Worm (Caenorhabditis elegans) whole organism, L4 larva: ENCODE measurements around the gene exc-7.

ENCODE experiments used
- F10B5.3 ChIP-seq: sonication (generic microtip); optimal IDR thresholded peaks from 2 replicates; lab custom pipeline; 2016; ENCODE audit warnings: mild to moderate bottlenecking, missing genetic modification characterization, missing compliant biosample characterization
- F26F4.8 ChIP-seq: fragments of 200-800 bp; sonication (Bioruptor generic); conservative IDR thresholded peaks from 2 replicates; pipeline ENCODE4 v1.3.6; 2022; ENCODE audit warnings: missing genetic modification characterization, missing compliant biosample characterization
- F44E2.7 ChIP-seq: fragments of 200-800 bp; sonication (Bioruptor generic); IDR thresholded peaks from 2 replicates; pipeline ENCODE4 v2.1.2; 2022; ENCODE audit warnings: missing genetic modification characterization, missing compliant biosample characterization
- Y48G9A.11 ChIP-seq: fragments of 200-800 bp; sonication (Bioruptor generic); IDR thresholded peaks from 2 replicates; pipeline ENCODE4 v1.3.6; 2022; ENCODE audit warnings: missing genetic modification reagents, missing genetic modification characterization, missing compliant biosample characterization
- Y5F2A.4 ChIP-seq: fragments of 200-800 bp; sonication (Bioruptor generic); optimal IDR thresholded peaks from 2 replicates; lab custom pipeline; 2018; ENCODE audit warnings: mild to moderate bottlenecking, missing genetic modification characterization, missing compliant biosample characterization
- aha-1 ChIP-seq: fragments of 150-350 bp; peaks from one replicate; lab custom pipeline; 2014; ENCODE audit warnings: missing biosample characterization, missing genetic modification characterization
- aly-2 ChIP-seq: sonication (generic microtip); optimal IDR thresholded peaks from 2 replicates; lab custom pipeline; 2018; ENCODE audit warnings: missing biosample characterization, missing genetic modification characterization
- ceh-20 ChIP-seq: fragments of 200-800 bp; sonication (Bioruptor generic); IDR thresholded peaks from 2 replicates; pipeline ENCODE4 v1.3.6; 2022; ENCODE audit warnings: missing genetic modification reagents, missing genetic modification characterization, missing compliant biosample characterization
- ceh-82 ChIP-seq: sonication (generic microtip); optimal IDR thresholded peaks from 2 replicates; lab custom pipeline; 2017; ENCODE audit warnings: missing biosample characterization, missing genetic modification characterization
- cey-2 ChIP-seq: sonication (generic microtip); optimal IDR thresholded peaks from 3 replicates; lab custom pipeline; 2017; ENCODE audit warnings: missing genetic modification characterization, mild to moderate bottlenecking, missing compliant biosample characterization, antibody characterized with exemption, borderline replicate concordance; ENCODE audit not compliant: insufficient read depth
- daf-16 ChIP-seq, 3 experiments: sonication (generic microtip); optimal IDR thresholded peaks; 2 replicates each; lab custom pipeline; 2016 to 2017; ENCODE audit warnings: missing genetic modification characterization in 3 of 3, missing genetic modification reagents in 3 of 3, mild to moderate bottlenecking in 2 of 3, missing compliant biosample characterization in 2 of 3, missing biosample characterization in 1 of 3, moderate library complexity in 1 of 3
- daf-19 ChIP-seq: fragments of 200-800 bp; sonication (Bioruptor generic); conservative IDR thresholded peaks from 2 replicates; pipeline ENCODE4 v1.3.6; 2022; ENCODE audit warnings: missing genetic modification characterization, missing compliant biosample characterization
- dpl-1 ChIP-seq: fragments of 150-350 bp; optimal IDR thresholded peaks from 2 replicates; lab custom pipeline; 2014; ENCODE audit warnings: missing biosample characterization, missing genetic modification reagents, missing genetic modification characterization
- duxl-1 ChIP-seq: sonication (generic microtip); optimal IDR thresholded peaks from 2 replicates; lab custom pipeline; 2016; ENCODE audit warnings: mild to moderate bottlenecking, missing genetic modification characterization, moderate library complexity, missing compliant biosample characterization; ENCODE audit not compliant: poor library complexity
- dve-1 ChIP-seq: sonication (generic microtip); optimal IDR thresholded peaks from 2 replicates; lab custom pipeline; 2017; ENCODE audit warnings: antibody characterized with exemption, mild to moderate bottlenecking, missing genetic modification characterization, missing compliant biosample characterization; ENCODE audit not compliant: insufficient read depth
- egl-43 ChIP-seq: fragments of 200-800 bp; sonication (Bioruptor generic); IDR thresholded peaks from 2 replicates; pipeline ENCODE4 v1.3.6; 2022; ENCODE audit warnings: missing genetic modification reagents, missing genetic modification characterization, missing compliant biosample characterization
- hlh-11 ChIP-seq: fragments of 200-800 bp; sonication (Bioruptor generic); optimal IDR thresholded peaks from 2 replicates; lab custom pipeline; 2018; ENCODE audit warnings: mild to moderate bottlenecking, missing genetic modification characterization, missing compliant biosample characterization
- lim-7 ChIP-seq: fragments of 200-800 bp; sonication (Bioruptor generic); IDR thresholded peaks from 2 replicates; pipeline ENCODE4 v1.3.6; 2022; ENCODE audit warnings: missing genetic modification characterization, missing compliant biosample characterization
- lir-3 ChIP-seq: sonication (generic microtip); optimal IDR thresholded peaks from 2 replicates; lab custom pipeline; 2016; ENCODE audit warnings: mild to moderate bottlenecking, missing genetic modification characterization, missing compliant biosample characterization
- mdt-29 ChIP-seq: fragments of 200-800 bp; sonication (Bioruptor generic); IDR thresholded peaks from 2 replicates; pipeline ENCODE4 v1.3.6; 2022; ENCODE audit warnings: missing genetic modification reagents, missing genetic modification characterization, missing compliant biosample characterization
- mep-1 ChIP-seq: fragments of 150-350 bp; sonication (generic microtip); optimal IDR thresholded peaks from 3 replicates; lab custom pipeline; 2014; ENCODE audit warnings: missing biosample characterization, missing genetic modification characterization
- nhr-10 ChIP-seq: fragments of 150-350 bp; optimal IDR thresholded peaks from 2 replicates; lab custom pipeline; 2014; ENCODE audit warnings: missing biosample characterization, missing genetic modification characterization
- nhr-111 ChIP-seq: fragments of 200-800 bp; sonication (Bioruptor generic); optimal IDR thresholded peaks from 2 replicates; lab custom pipeline; 2018; ENCODE audit warnings: mild to moderate bottlenecking, missing genetic modification characterization, missing compliant biosample characterization
- nhr-25 ChIP-seq: sonication (generic microtip); optimal IDR thresholded peaks from 2 replicates; lab custom pipeline; 2017; ENCODE audit warnings: missing genetic modification characterization, mild to moderate bottlenecking, missing compliant biosample characterization, antibody characterized with exemption, moderate library complexity, borderline replicate concordance; ENCODE audit not compliant: insufficient read depth
- nhr-28 ChIP-seq: fragments of 150-350 bp; optimal IDR thresholded peaks from 2 replicates; lab custom pipeline; 2014; ENCODE audit warnings: missing biosample characterization, missing genetic modification characterization
- nhr-42 ChIP-seq: fragments of 200-800 bp; sonication (Bioruptor generic); IDR thresholded peaks from 2 replicates; pipeline ENCODE4 v1.3.6; 2022; ENCODE audit warnings: missing genetic modification characterization, missing compliant biosample characterization
- nhr-6 ChIP-seq: fragments of 150-350 bp; optimal IDR thresholded peaks from 2 replicates; lab custom pipeline; 2014; ENCODE audit warnings: missing biosample characterization, missing genetic modification characterization
- pha-4 ChIP-seq, 2 experiments: fragments of 150-350 bp in 1 of 2; fragments of 200-800 bp in 1 of 2; sonication (Bioruptor generic) in 1 of 2; IDR thresholded peaks in 1 of 2; optimal IDR thresholded peaks in 1 of 2; 2 replicates each; pipeline versions ENCODE4 v1.3.6 to Lab custom; 2014 to 2022; ENCODE audit warnings: missing genetic modification characterization in 2 of 2, missing genetic modification reagents in 2 of 2, missing biosample characterization in 1 of 2, missing compliant biosample characterization in 1 of 2
- pqm-1 ChIP-seq: sonication (generic microtip); optimal IDR thresholded peaks from 2 replicates; lab custom pipeline; 2017; ENCODE audit warnings: missing biosample characterization, missing genetic modification characterization
- saeg-2 ChIP-seq: fragments of 200-800 bp; sonication (Bioruptor generic); IDR thresholded peaks from 2 replicates; pipeline ENCODE4 v1.3.6; 2022; ENCODE audit warnings: missing genetic modification reagents, missing genetic modification characterization, missing compliant biosample characterization
- set-16 ChIP-seq: fragments of 200-800 bp; sonication (Bioruptor generic); IDR thresholded peaks from 2 replicates; pipeline ENCODE4 v1.3.6; 2022; ENCODE audit warnings: missing genetic modification reagents, missing genetic modification characterization, missing compliant biosample characterization
- snpc-4 ChIP-seq: fragments of 150-350 bp; optimal IDR thresholded peaks from 2 replicates; lab custom pipeline; 2014; ENCODE audit warnings: missing biosample characterization, missing genetic modification characterization
- tra-1 ChIP-seq: fragments of 200-800 bp; sonication (Bioruptor generic); IDR thresholded peaks from 2 replicates; pipeline ENCODE4 v1.3.6; 2022; ENCODE audit warnings: missing genetic modification reagents, missing genetic modification characterization, missing compliant biosample characterization
- unc-62 ChIP-seq, 3 experiments: fragments of 150-350 bp in 1 of 3; sonication (generic microtip); optimal IDR thresholded peaks in 2 of 3; peaks in 1 of 3; 1 replicate in 1 of 3; 2 replicates in 2 of 3; lab custom pipeline; 2014 to 2017; ENCODE audit warnings: missing biosample characterization in 3 of 3, missing genetic modification characterization in 3 of 3, missing genetic modification reagents in 3 of 3, missing genotype in 1 of 3
- zfp-2 ChIP-seq: sonication (generic microtip); optimal IDR thresholded peaks from 2 replicates; lab custom pipeline; 2016; ENCODE audit warnings: mild to moderate bottlenecking, missing genetic modification characterization, missing compliant biosample characterization
- zip-11 ChIP-seq: fragments of 200-800 bp; sonication (Bioruptor generic); IDR thresholded peaks from 2 replicates; pipeline ENCODE4 v1.3.6; 2022; ENCODE audit warnings: missing genetic modification characterization, missing compliant biosample characterization
- zip-2 ChIP-seq: fragments of 150-350 bp; optimal IDR thresholded peaks from 2 replicates; lab custom pipeline; 2014; ENCODE audit warnings: missing biosample characterization, missing genetic modification characterization

The exc-7 gene

ce11 chrII:9577630-9578029 is 1.9 kb downstream of the exc-7 start:
- 0 out of 2 replicates have a peak, but pooled peaks have one; percentile 11 for TF ChIP-seq egl-43 (GFP tag; lab: Robert Waterston, UW)
- TF ChIP-seq nhr-111, result no peak
- no peak for TF ChIP-seq nhr-10
- TF ChIP-seq pha-4 (GFP tag; IDR thresholded peaks at IDR 0.05; lab: Robert Waterston, UW), result no peak
- no peak for TF ChIP-seq pha-4 (tag; optimal IDR thresholded peaks at IDR 0.05; lab: Kevin White, UChicago)
- no peak for TF ChIP-seq dpl-1 (GFP tag; lab: Kevin White, UChicago)

ce11 chrII:9583461-9583860 is 7.7 kb downstream of the exc-7 start, which contains the start of gene wee-1.1:
Gene wee-1.1 (minus strand): TSS chrII:9583561.
- TF ChIP-seq nhr-42 (GFP tag; lab: Robert Waterston, UW) (no peak), dpl-1 (GFP tag; lab: Kevin White, UChicago) (no peak), zip-11 (no peak), F26F4.8 (GFP tag; lab: Robert Waterston, UW) (no peak), lim-7 (no peak), pqm-1 (tag; lab: Kevin White, UChicago) (no peak)

ce11 chrII:9586734-9587209 is 11.0 kb downstream of the exc-7 start, which contains the start of gene ugt-58:
Gene ugt-58 (minus strand): TSS chrII:9586784.
- TF ChIP-seq lir-3 (tag; lab: Kevin White, UChicago), result no peak
- TF ChIP-seq mdt-29, result no peak
- no peak for TF ChIP-seq duxl-1 (tag; lab: Kevin White, UChicago)
- TF ChIP-seq tra-1 (GFP tag; lab: Robert Waterston, UW), result no peak
- no peak for TF ChIP-seq snpc-4 (tag; lab: Kevin White, UChicago)
- TF ChIP-seq aha-1, result no peak
- peak; percentile 66 for TF ChIP-seq dve-1 (tag; lab: Kevin White, UChicago)
- no peak for TF ChIP-seq aly-2
- no peak for TF ChIP-seq egl-43 (GFP tag; lab: Robert Waterston, UW)
- no peak for TF ChIP-seq nhr-42 (GFP tag; lab: Robert Waterston, UW)
- no peak for TF ChIP-seq set-16
- TF ChIP-seq nhr-25 (tag; lab: Kevin White, UChicago), result no peak
- TF ChIP-seq mep-1 (tag; lab: Kevin White, UChicago), result no peak
- TF ChIP-seq cey-2 (tag; lab: Kevin White, UChicago), result peak; percentile 43
- peak; percentile 100 for TF ChIP-seq nhr-28 (tag; lab: Kevin White, UChicago)
- no peak for TF ChIP-seq Y48G9A.11
- TF ChIP-seq zip-2 (tag; lab: Kevin White, UChicago), result no peak
- TF ChIP-seq hlh-11 (tag; lab: Kevin White, UChicago), result peak; percentile 35
- TF ChIP-seq nhr-111, result no peak
- TF ChIP-seq ceh-82, result no peak
- no peak for TF ChIP-seq F44E2.7
- no peak for TF ChIP-seq daf-16 (GFP tag; optimal IDR thresholded peaks at IDR 0.05; lab: Kevin White, UChicago)
- peak; percentile 60 for TF ChIP-seq daf-16 (tag; optimal IDR thresholded peaks at IDR 0.05; lab: Kevin White, UChicago)
- no peak for TF ChIP-seq pqm-1 (tag; lab: Kevin White, UChicago)
- no peak for TF ChIP-seq unc-62 (GFP tag; optimal IDR thresholded peaks at IDR 0.05 in 1 of 2; lab: Kevin White, UChicago)
- no peak for TF ChIP-seq unc-62 (tag; optimal IDR thresholded peaks at IDR 0.05; lab: Kevin White, UChicago)
- no peak for TF ChIP-seq nhr-6 (tag; lab: Kevin White, UChicago)
- TF ChIP-seq nhr-10, result peak; percentile 8
- no peak for TF ChIP-seq ceh-20
- TF ChIP-seq dpl-1 (GFP tag; lab: Kevin White, UChicago), result no peak
- no peak for TF ChIP-seq Y5F2A.4 (GFP tag; lab: Kevin White, UChicago)

ce11 chrII:9589667-9590066 is 13.9 kb downstream of the exc-7 start, which contains the start of gene eral-1:
Gene eral-1 (minus strand): TSS chrII:9589767.
- no peak for TF ChIP-seq F10B5.3
- TF ChIP-seq daf-19 (GFP tag; lab: Robert Waterston, UW), result no peak
- TF ChIP-seq zip-11, result no peak
- no peak for TF ChIP-seq zfp-2 (tag; lab: Kevin White, UChicago)
- no peak for TF ChIP-seq saeg-2 (GFP tag; lab: Robert Waterston, UW)
